Worm (Caenorhabditis elegans): ENCODE measurements around the gene K04B12.2.
A peak's percentile ranks its signal among the peaks of the same experiment; 100 is the strongest.

Gene K04B12.2

DNA sequence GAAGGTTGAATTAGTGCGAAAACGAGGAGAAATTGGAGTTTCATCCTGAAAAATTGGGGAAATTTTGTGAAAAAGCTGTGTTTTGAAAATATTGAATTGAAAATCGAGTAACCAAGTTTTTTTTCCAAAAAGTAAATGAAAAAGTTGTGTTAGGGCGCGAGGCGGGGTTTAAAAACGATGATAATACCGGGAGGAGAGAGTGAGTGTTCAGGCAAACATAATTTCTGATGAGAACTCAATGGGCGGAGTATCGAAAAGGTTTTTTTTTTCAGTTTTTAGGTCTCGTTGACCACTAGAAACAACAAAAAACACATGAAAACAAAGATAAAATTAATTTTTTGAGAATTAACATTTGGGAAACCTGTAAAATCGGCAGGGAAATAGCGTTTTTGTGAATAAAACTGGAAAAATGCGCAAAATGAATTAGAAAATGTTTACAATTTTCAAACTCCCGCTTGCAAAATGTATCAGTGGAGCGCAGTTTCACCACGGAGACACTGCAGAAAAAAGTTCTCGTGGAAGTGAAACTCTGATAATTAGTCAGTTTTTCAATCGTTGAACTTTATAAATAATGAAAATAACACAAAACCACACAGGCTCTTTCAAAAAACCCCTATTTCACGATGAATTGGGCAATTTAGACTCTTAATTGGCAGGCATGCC lies 41.9 kb upstream of the K04B12.2 start, which contains the start of gene C13B4.1:
TSS of gene C13B4.1 (minus strand) at position 51 of the 663 bp plus-strand sequence.
- TF ChIP-seq mep-1 (tag; optimal IDR thresholded peaks at IDR 0.05) = peak; percentile 34
- no peak for TF ChIP-seq mab-5 (tag; optimal IDR thresholded peaks at IDR 0.05)

DNA sequence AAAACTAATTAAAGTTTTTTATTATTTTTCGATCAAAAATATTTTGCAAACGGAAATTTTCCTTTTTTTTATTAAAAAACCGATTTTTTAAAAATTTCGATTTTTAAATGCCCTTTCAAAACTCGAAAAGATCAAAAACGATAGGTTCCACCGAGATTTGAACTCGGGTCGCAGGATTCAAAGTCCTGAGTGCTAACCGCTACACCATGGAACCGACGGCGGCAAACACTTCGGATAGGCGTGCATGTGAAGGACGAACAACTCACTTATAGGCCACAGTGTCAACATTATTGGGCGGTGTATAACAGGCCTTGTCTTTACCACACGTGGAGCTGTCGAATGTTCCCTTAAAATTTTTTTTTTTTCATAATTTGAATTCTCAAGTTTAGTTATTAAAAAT lies 36.9 kb upstream of the K04B12.2 start:
- no peak for TF ChIP-seq unc-39 (tag; optimal IDR thresholded peaks at IDR 0.05)
- TF ChIP-seq M03D4.4 (tag; optimal IDR thresholded peaks at IDR 0.05) = peak; percentile 20
- no peak for TF ChIP-seq ztf-11 (tag; optimal IDR thresholded peaks at IDR 0.05)
- TF ChIP-seq lin-32 (GFP tag; optimal IDR thresholded peaks at IDR 0.05) = no peak
- TF ChIP-seq nhr-28 (tag; optimal IDR thresholded peaks at IDR 0.05) = no peak
- no peak for TF ChIP-seq mls-2 (tag; optimal IDR thresholded peaks at IDR 0.05)
- no peak for TF ChIP-seq ceh-43 (GFP tag; optimal IDR thresholded peaks at IDR 0.05)
- no peak for TF ChIP-seq snpc-4 (tag; optimal IDR thresholded peaks at IDR 0.05)
- TF ChIP-seq ces-1 (GFP tag; optimal IDR thresholded peaks at IDR 0.05) = no peak
- TF ChIP-seq nhr-12 (tag; optimal IDR thresholded peaks at IDR 0.05) = no peak
- peak; percentile 6 for TF ChIP-seq nhr-2 (tag; optimal IDR thresholded peaks at IDR 0.05)
- TF ChIP-seq sem-2 (GFP tag; optimal IDR thresholded peaks at IDR 0.05) = no peak
- peak; percentile 18 for TF ChIP-seq ceh-83 (GFP tag; optimal IDR thresholded peaks at IDR 0.05)
- TF ChIP-seq lin-13 (tag; optimal IDR thresholded peaks at IDR 0.05) = no peak
- TF ChIP-seq tbx-8 (GFP tag; optimal IDR thresholded peaks at IDR 0.05) = no peak
- no peak for TF ChIP-seq sptf-1 (tag; optimal IDR thresholded peaks at IDR 0.05)
- no peak for TF ChIP-seq hlh-1 (tag; optimal IDR thresholded peaks at IDR 0.05)
- TF ChIP-seq ham-2 (GFP tag; optimal IDR thresholded peaks at IDR 0.05) = no peak
- peak; percentile 10 for TF ChIP-seq drap-1 (GFP tag; optimal IDR thresholded peaks at IDR 0.05)
- no peak for TF ChIP-seq ceh-39 (tag; optimal IDR thresholded peaks at IDR 0.05)
- no peak for TF ChIP-seq elt-1 (tag; optimal IDR thresholded peaks at IDR 0.05; ENCODE audit: borderline replicate concordance, insufficient read depth)
- no peak for TF ChIP-seq mab-5 (tag; optimal IDR thresholded peaks at IDR 0.05)
- TF ChIP-seq cnd-1 (tag; optimal IDR thresholded peaks at IDR 0.05) = peak; percentile 30
- TF ChIP-seq pha-4 (tag; optimal IDR thresholded peaks at IDR 0.05) = no peak
- TF ChIP-seq elt-3 (tag; optimal IDR thresholded peaks at IDR 0.05) = no peak
- TF ChIP-seq unc-120 (tag; optimal IDR thresholded peaks at IDR 0.05; ENCODE audit: poor library complexity, severe bottlenecking) = no peak

DNA sequence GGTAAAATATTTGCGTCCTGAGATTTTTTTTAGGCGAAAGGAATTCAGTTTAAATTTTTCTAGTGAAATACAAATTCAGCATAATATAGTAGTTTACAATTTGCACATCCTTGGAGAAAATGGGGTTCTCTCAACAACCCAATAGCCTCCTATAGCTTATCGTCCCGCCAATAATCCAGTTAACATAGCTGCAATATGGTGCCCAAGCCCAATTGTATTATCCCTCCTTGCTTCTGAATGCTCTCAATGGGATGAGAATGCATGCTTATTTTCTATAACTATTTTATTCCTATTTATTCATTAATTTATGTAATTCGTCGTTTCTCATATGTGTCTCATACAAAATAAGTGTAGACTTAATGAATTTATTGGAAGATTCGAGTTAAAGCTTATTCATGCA lies 32.2 kb upstream of the K04B12.2 start:
- TF ChIP-seq nhr-237 (tag; optimal IDR thresholded peaks at IDR 0.05) (no peak), ces-1 (GFP tag; optimal IDR thresholded peaks at IDR 0.05) (peak; percentile 99)

DNA sequence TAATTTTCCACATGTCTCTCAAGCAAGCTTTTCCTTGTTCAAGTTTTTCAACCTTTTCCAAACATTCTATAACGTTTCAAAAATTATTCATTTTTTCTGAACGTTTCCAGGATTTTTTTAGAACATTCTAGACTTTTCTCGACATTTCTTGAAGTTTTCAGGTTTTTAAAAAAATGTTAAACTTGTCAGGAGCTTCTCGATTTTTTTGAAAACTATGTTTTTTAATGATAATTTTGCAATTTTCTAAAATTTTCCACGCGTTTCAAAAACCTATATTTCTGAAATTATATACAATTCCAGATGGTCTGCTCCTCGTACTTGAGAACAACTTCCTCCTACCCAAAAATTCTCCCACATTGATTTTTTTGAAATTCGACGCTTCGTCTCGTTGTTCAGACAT lies 17.6 kb upstream of the K04B12.2 start, which contains the start of gene dmsr-6:
TSS of gene dmsr-6 (plus strand) at position 301 of the 400 bp plus-strand sequence.
- TF ChIP-seq mab-5 (tag; optimal IDR thresholded peaks at IDR 0.05) = no peak
- TF ChIP-seq pha-4 (tag; optimal IDR thresholded peaks at IDR 0.05) = no peak
- no peak for TF ChIP-seq ceh-39 (tag; optimal IDR thresholded peaks at IDR 0.05)
- no peak for TF ChIP-seq nhr-12 (tag; optimal IDR thresholded peaks at IDR 0.05)
- no peak for TF ChIP-seq M03D4.4 (tag; optimal IDR thresholded peaks at IDR 0.05)
- no peak for TF ChIP-seq snpc-4 (tag; optimal IDR thresholded peaks at IDR 0.05)
- no peak for TF ChIP-seq ztf-11 (tag; optimal IDR thresholded peaks at IDR 0.05)
- no peak for TF ChIP-seq nhr-2 (tag; optimal IDR thresholded peaks at IDR 0.05)
- TF ChIP-seq elt-3 (tag; optimal IDR thresholded peaks at IDR 0.05) = no peak
- TF ChIP-seq cnd-1 (tag; optimal IDR thresholded peaks at IDR 0.05) = no peak

DNA sequence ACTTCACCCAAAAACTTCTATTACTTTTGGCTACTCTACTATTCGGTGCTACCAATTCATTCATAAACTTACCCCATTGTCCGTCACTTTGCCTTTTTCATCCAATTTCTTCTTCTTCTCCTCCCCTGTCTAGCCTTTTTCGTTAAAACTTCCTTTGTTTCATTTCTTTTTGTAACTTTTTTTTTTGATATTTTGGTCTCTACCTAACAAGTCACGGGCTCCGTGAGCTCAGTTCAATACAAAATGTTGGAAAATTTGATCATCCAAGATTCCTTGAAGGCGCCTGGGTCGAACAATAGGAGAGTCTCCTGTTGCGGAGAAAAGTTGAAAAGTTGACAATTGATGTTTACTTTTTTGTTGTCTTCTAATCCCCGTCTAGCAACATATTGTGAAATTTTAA lies 14.2 kb upstream of the K04B12.2 start:
- TF ChIP-seq ceh-83 (GFP tag; optimal IDR thresholded peaks at IDR 0.05) (no peak), M03D4.4 (tag; optimal IDR thresholded peaks at IDR 0.05) (no peak), elt-3 (tag; optimal IDR thresholded peaks at IDR 0.05) (no peak)

DNA sequence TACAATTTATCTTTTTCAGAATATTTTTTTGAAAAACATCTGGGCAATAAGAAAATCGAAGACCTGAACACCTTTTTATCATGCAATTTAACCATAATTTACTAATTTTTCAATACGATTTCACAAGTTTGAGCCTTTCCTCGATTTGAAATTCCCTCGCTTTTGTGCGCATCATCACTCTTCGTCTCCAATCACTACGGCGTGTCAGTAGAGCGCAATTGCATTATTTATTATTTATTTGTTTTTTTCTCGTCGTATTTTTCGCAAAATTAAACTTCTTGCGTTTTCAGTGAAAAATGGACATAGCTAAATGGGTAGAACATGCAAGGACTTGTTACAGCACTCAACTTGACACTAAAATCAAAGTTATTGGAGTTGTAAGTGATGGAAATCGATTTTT lies 3.4 kb upstream of the K04B12.2 start, which contains the start of gene smg-8:
TSS of gene smg-8 (plus strand) at position 266 of the 400 bp plus-strand sequence.
- peak; percentile 11 for TF ChIP-seq sptf-1 (tag; optimal IDR thresholded peaks at IDR 0.05)
- no peak for TF ChIP-seq zip-8 (tag; optimal IDR thresholded peaks at IDR 0.05)
- peak; percentile 91 for TF ChIP-seq ces-1 (GFP tag; optimal IDR thresholded peaks at IDR 0.05)
- no peak for TF ChIP-seq ceh-83 (GFP tag; optimal IDR thresholded peaks at IDR 0.05)
- TF ChIP-seq bed-3 (GFP tag; optimal IDR thresholded peaks at IDR 0.05) = no peak
- TF ChIP-seq lin-13 (tag; optimal IDR thresholded peaks at IDR 0.05) = peak; percentile 26
- peak; percentile 81 for TF ChIP-seq lsy-2 (tag; optimal IDR thresholded peaks at IDR 0.05)
- TF ChIP-seq mab-5 (tag; optimal IDR thresholded peaks at IDR 0.05) = no peak
- TF ChIP-seq pha-4 (tag; optimal IDR thresholded peaks at IDR 0.05) = peak; percentile 75
- TF ChIP-seq cnd-1 (tag; optimal IDR thresholded peaks at IDR 0.05) = peak; percentile 13
- peak; percentile 57 for TF ChIP-seq ceh-39 (tag; optimal IDR thresholded peaks at IDR 0.05)
- peak; percentile 85 for TF ChIP-seq nhr-237 (tag; optimal IDR thresholded peaks at IDR 0.05)
- no peak for TF ChIP-seq elt-1 (tag; optimal IDR thresholded peaks at IDR 0.05; ENCODE audit: borderline replicate concordance, insufficient read depth)
- peak; percentile 82 for TF ChIP-seq mep-1 (tag; optimal IDR thresholded peaks at IDR 0.05)
- TF ChIP-seq nhr-12 (tag; optimal IDR thresholded peaks at IDR 0.05) = no peak
- TF ChIP-seq hlh-1 (tag; optimal IDR thresholded peaks at IDR 0.05) = no peak
- TF ChIP-seq ham-2 (GFP tag; optimal IDR thresholded peaks at IDR 0.05) = no peak
- no peak for TF ChIP-seq unc-62 (GFP tag; optimal IDR thresholded peaks at IDR 0.05)
